Worm (Caenorhabditis elegans): ENCODE results near the gene Y53G8B.2.

DNA sequence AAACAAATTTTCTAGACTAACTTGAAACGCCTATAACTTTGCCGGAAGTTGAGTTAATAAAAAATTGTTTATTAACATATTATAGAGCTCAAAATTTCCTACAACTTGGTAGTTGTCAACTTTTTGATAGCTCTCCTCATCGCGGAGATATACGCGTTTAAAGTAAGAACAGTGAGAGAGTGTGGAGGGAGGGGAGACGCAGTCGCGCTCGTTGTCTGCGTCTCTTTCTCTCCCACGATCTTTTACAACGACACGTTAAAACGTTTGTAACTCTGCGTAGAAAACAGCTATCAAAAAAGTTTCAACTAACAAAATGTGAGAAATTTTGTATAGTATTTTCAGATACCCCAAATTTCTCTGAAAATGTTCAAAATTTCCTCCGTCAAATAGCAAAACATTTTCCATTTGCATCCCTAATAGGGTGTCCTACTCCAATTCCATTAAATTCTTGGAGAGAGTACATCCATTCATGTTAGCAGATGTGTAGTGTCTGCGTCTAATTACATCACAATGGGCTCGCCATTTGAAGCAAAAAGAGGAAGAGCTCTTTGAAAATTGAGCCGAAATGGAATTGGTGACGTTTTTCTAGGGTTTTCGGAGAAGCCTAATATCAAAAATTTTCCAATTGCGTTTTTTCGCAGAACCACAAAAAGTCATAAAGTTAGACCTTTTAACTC, 32.7 kb upstream of the Y53G8B.2 start:
- TF ChIP-seq ama-1 (optimal IDR thresholded peaks at IDR 0.05) (no peak), ceh-36 (tag; optimal IDR thresholded peaks at IDR 0.05) (no peak)

Measured in whole organism, early embryonic.